Fruit fly (Drosophila melanogaster) whole organism, embryonic: Measurements from ENCODE around the gene ClC-a.
A peak's percentile ranks its signal among the peaks of the same experiment; 100 is the strongest.

Experiments used
- CG10274 ChIP-seq: fragments of 200-800 bp; sonication (Bioruptor generic); optimal IDR thresholded peaks from 3 replicates; lab custom pipeline; 2017; ENCODE audit warnings: missing biosample characterization, mild to moderate bottlenecking, missing genetic modification characterization
- CG10959 ChIP-seq: fragments of 200-800 bp; sonication (Bioruptor generic); IDR thresholded peaks from 2 replicates; pipeline ENCODE4 v1.3.6; 2022; ENCODE audit warnings: missing biosample characterization, missing genetic modification characterization
- CG13775 ChIP-seq: fragments of 200-800 bp; sonication (Bioruptor generic); optimal IDR thresholded peaks from 3 replicates; lab custom pipeline; 2017; ENCODE audit warnings: missing biosample characterization, mild to moderate bottlenecking, missing genetic modification characterization
- CG14441 ChIP-seq: fragments of 200-800 bp; sonication (Bioruptor generic); IDR thresholded peaks from 2 replicates; pipeline ENCODE4 v1.3.6; 2022; ENCODE audit warnings: missing biosample characterization, missing genetic modification characterization
- CG14710 ChIP-seq: fragments of 200-800 bp; sonication (Bioruptor generic); optimal IDR thresholded peaks from 3 replicates; lab custom pipeline; 2019; ENCODE audit warnings: missing biosample characterization, mild to moderate bottlenecking, missing genetic modification characterization, moderate library complexity
- CG16863 ChIP-seq: fragments of 200-800 bp; sonication (Bioruptor generic); optimal IDR thresholded peaks from 3 replicates; lab custom pipeline; 2016; ENCODE audit warnings: missing biosample characterization, missing genetic modification characterization
- CG17385 ChIP-seq: fragments of 200-800 bp; sonication (Bioruptor generic); optimal IDR thresholded peaks from 3 replicates; lab custom pipeline; 2018; ENCODE audit warnings: missing biosample characterization, mild to moderate bottlenecking, missing genetic modification characterization
- CG17568 ChIP-seq: fragments of 200-800 bp; sonication (Bioruptor generic); optimal IDR thresholded peaks from 2 replicates; lab custom pipeline; 2018; ENCODE audit warnings: missing biosample characterization, mild to moderate bottlenecking, missing genetic modification characterization, moderate library complexity
- CG18476 ChIP-seq: fragments of 200-800 bp; sonication (Bioruptor generic); optimal IDR thresholded peaks from 2 replicates; lab custom pipeline; 2016; ENCODE audit warnings: missing biosample characterization, mild to moderate bottlenecking, missing genetic modification characterization
- CG18619 ChIP-seq: fragments of 200-800 bp; sonication (Bioruptor generic); optimal IDR thresholded peaks from 3 replicates; lab custom pipeline; 2017; ENCODE audit warnings: missing biosample characterization, mild to moderate bottlenecking, missing genetic modification characterization
- CG2120 ChIP-seq: fragments of 200-800 bp; sonication (Bioruptor generic); optimal IDR thresholded peaks from 3 replicates; lab custom pipeline; 2016; ENCODE audit warnings: missing biosample characterization, missing genetic modification characterization
- CG2199 ChIP-seq: fragments of 200-800 bp; sonication (Bioruptor generic); IDR thresholded peaks from 3 replicates; pipeline ENCODE4 v1.3.6; 2022; ENCODE audit warnings: missing biosample characterization, missing genetic modification characterization
- CG3847 ChIP-seq: fragments of 200-800 bp; sonication (Bioruptor generic); IDR thresholded peaks from 2 replicates; pipeline ENCODE4 v1.3.6; 2022; ENCODE audit warnings: missing biosample characterization, missing genetic modification characterization
- CG6765 ChIP-seq: fragments of 200-800 bp; sonication (Bioruptor generic); optimal IDR thresholded peaks from 3 replicates; lab custom pipeline; 2017; ENCODE audit warnings: missing biosample characterization, mild to moderate bottlenecking, missing genetic modification characterization
- CG8290 ChIP-seq, 3 experiments: fragments of 200-800 bp; sonication (Bioruptor generic); optimal IDR thresholded peaks; 2 replicates each; lab custom pipeline; 2016 to 2019; ENCODE audit warnings: missing biosample characterization in 3 of 3, missing genetic modification characterization in 3 of 3, mild to moderate bottlenecking in 2 of 3, moderate library complexity in 1 of 3
- CG8765 ChIP-seq: fragments of 200-800 bp; sonication (Bioruptor generic); IDR thresholded peaks from 2 replicates; pipeline ENCODE4 v1.3.6; 2022; ENCODE audit warnings: missing biosample characterization, missing genetic modification characterization
- CG8924 ChIP-seq: fragments of 200-800 bp; optimal IDR thresholded peaks from 3 replicates; lab custom pipeline; 2019; ENCODE audit warnings: missing biosample characterization, mild to moderate bottlenecking, missing genetic modification characterization, moderate library complexity
- CG8944 ChIP-seq: fragments of 200-800 bp; sonication (Bioruptor generic); optimal IDR thresholded peaks from 3 replicates; lab custom pipeline; 2016; ENCODE audit warnings: missing biosample characterization, missing genetic modification characterization
- CG9876 ChIP-seq: fragments of 200-800 bp; sonication (Bioruptor generic); optimal IDR thresholded peaks from 2 replicates; lab custom pipeline; 2016; ENCODE audit warnings: missing biosample characterization, missing genetic modification characterization
- Camta ChIP-seq: fragments of 200-800 bp; sonication (Bioruptor generic); optimal IDR thresholded peaks from 2 replicates; lab custom pipeline; 2016; ENCODE audit warnings: missing biosample characterization, missing genetic modification characterization
- CkIIα-i1 ChIP-seq: fragments of 200-800 bp; sonication (Bioruptor generic); IDR thresholded peaks from 2 replicates; pipeline ENCODE4 v1.3.6; 2022; ENCODE audit warnings: missing biosample characterization, missing genetic modification characterization
- CoRest ChIP-seq: fragments of 200-800 bp; sonication (Bioruptor generic); optimal IDR thresholded peaks from 3 replicates; lab custom pipeline; 2018; ENCODE audit warnings: missing biosample characterization, mild to moderate bottlenecking, missing genetic modification characterization, moderate library complexity
- D ChIP-seq, 2 experiments: fragments of 200-800 bp in 1 of 2; fragments of >200 bp in 1 of 2; sonication (Bioruptor generic) in 1 of 2; optimal IDR thresholded peaks; 2 replicates in 1 of 2; 3 replicates in 1 of 2; lab custom pipeline; 2017; ENCODE audit warnings: mild to moderate bottlenecking in 1 of 2, missing biosample characterization in 1 of 2, missing genetic modification characterization in 1 of 2, missing genetic modification reagents in 1 of 2
- D19B ChIP-seq: fragments of 200-800 bp; sonication (Bioruptor generic); optimal IDR thresholded peaks from 2 replicates; lab custom pipeline; 2017; ENCODE audit warnings: missing biosample characterization, mild to moderate bottlenecking, missing genetic modification characterization
- Dref ChIP-seq: fragments of 200-800 bp; sonication (Bioruptor generic); IDR thresholded peaks from 2 replicates; pipeline ENCODE4 v1.3.6; 2022; ENCODE audit warnings: missing biosample characterization, missing genetic modification characterization
- Gsc ChIP-seq: fragments of 200-800 bp; sonication (Bioruptor generic); IDR thresholded peaks from 2 replicates; pipeline ENCODE4 v1.3.6; 2022; ENCODE audit warnings: missing biosample characterization, missing genetic modification characterization
- HLH3B ChIP-seq: fragments of 200-800 bp; sonication (Bioruptor generic); IDR thresholded peaks from 2 replicates; pipeline ENCODE4 v1.3.6; 2022; ENCODE audit warnings: missing biosample characterization, missing genetic modification characterization
- Hr39 ChIP-seq: fragments of >200 bp; optimal IDR thresholded peaks from 2 replicates; lab custom pipeline; 2017
- Lim3 ChIP-seq: fragments of 200-800 bp; sonication (Bioruptor generic); IDR thresholded peaks from 2 replicates; pipeline ENCODE4 v1.3.6; 2022; ENCODE audit warnings: missing biosample characterization, missing genetic modification characterization
- Mrtf ChIP-seq: fragments of 200-800 bp; sonication (Bioruptor generic); IDR thresholded peaks from 3 replicates; pipeline ENCODE4 v1.3.6; 2022; ENCODE audit warnings: missing biosample characterization, missing genetic modification characterization
- Poxn ChIP-seq: fragments of 200-800 bp; sonication (Bioruptor generic); IDR thresholded peaks from 2 replicates; pipeline ENCODE4 v1.3.6; 2022; ENCODE audit warnings: missing biosample characterization, missing genetic modification characterization
- Sin3A ChIP-seq: fragments of >200 bp; optimal IDR thresholded peaks from 2 replicates; lab custom pipeline; 2018
- Sry-β ChIP-seq: fragments of 200-800 bp; sonication (Bioruptor generic); optimal IDR thresholded peaks from 2 replicates; lab custom pipeline; 2018; ENCODE audit warnings: missing biosample characterization, mild to moderate bottlenecking, missing genetic modification characterization, moderate library complexity
- TFAM ChIP-seq: fragments of 200-800 bp; sonication (Bioruptor generic); optimal IDR thresholded peaks from 2 replicates; lab custom pipeline; 2017; ENCODE audit warnings: missing biosample characterization, missing genetic modification characterization, inconsistent platforms
- Taf1 ChIP-seq: fragments of 200-800 bp; sonication (Bioruptor generic); IDR thresholded peaks from 2 replicates; pipeline ENCODE4 v1.3.6; 2022; ENCODE audit warnings: missing biosample characterization, missing genetic modification characterization
- ab ChIP-seq: fragments of 200-800 bp; sonication (Bioruptor generic); optimal IDR thresholded peaks from 2 replicates; lab custom pipeline; 2016; ENCODE audit warnings: missing biosample characterization, missing genetic modification characterization
- al ChIP-seq: fragments of 200-800 bp; sonication (Bioruptor generic); IDR thresholded peaks from 2 replicates; pipeline ENCODE4 v1.3.6; 2022; ENCODE audit warnings: missing biosample characterization, missing genetic modification characterization
- aop ChIP-seq: fragments of 200-800 bp; sonication (Bioruptor generic); IDR thresholded peaks from 2 replicates; pipeline ENCODE4 v1.3.6; 2022; ENCODE audit warnings: missing biosample characterization, missing genetic modification characterization
- bsh ChIP-seq, 2 experiments: fragments of 200-800 bp; sonication (Bioruptor generic); optimal IDR thresholded peaks; 2 replicates each; lab custom pipeline; 2017 to 2018; ENCODE audit warnings: mild to moderate bottlenecking in 2 of 2, missing biosample characterization in 2 of 2, missing genetic modification characterization in 2 of 2, moderate library complexity in 1 of 2
- dati ChIP-seq: fragments of 200-800 bp; sonication (Bioruptor generic); IDR thresholded peaks from 2 replicates; pipeline ENCODE4 v1.3.6; 2022; ENCODE audit warnings: missing biosample characterization, missing genetic modification characterization
- dm ChIP-seq: fragments of 200-800 bp; sonication (Bioruptor generic); optimal IDR thresholded peaks from 3 replicates; lab custom pipeline; 2016; ENCODE audit warnings: missing biosample characterization, missing genetic modification characterization
- gsb ChIP-seq: fragments of 200-800 bp; sonication (Bioruptor generic); IDR thresholded peaks from 2 replicates; pipeline ENCODE4 v1.3.6; 2022; ENCODE audit warnings: missing biosample characterization, missing genetic modification characterization
- kni ChIP-seq: fragments of 200-800 bp; sonication (Bioruptor generic); optimal IDR thresholded peaks from 3 replicates; lab custom pipeline; 2017; ENCODE audit warnings: mild to moderate bottlenecking, missing biosample characterization, missing genetic modification reagents, missing genetic modification characterization
- pb ChIP-seq: fragments of 200-800 bp; sonication (Bioruptor generic); optimal IDR thresholded peaks from 3 replicates; lab custom pipeline; 2016; ENCODE audit warnings: missing biosample characterization, missing genetic modification characterization
- pnt ChIP-seq: fragments of 200-800 bp; sonication (Bioruptor generic); optimal IDR thresholded peaks from 3 replicates; lab custom pipeline; 2016; ENCODE audit warnings: missing biosample characterization, missing genetic modification characterization
- prd ChIP-seq, 3 experiments: fragments of >200 bp in 2 of 3; fragments of 200-800 bp in 1 of 3; sonication (Bioruptor generic) in 1 of 3; optimal IDR thresholded peaks in 2 of 3; IDR thresholded peaks in 1 of 3; 2 replicates in 2 of 3; 3 replicates in 1 of 3; pipeline versions ENCODE4 v1.3.6 to Lab custom; 2017 to 2022; ENCODE audit warnings: missing biosample characterization in 1 of 3, missing genetic modification characterization in 1 of 3
- ranshi ChIP-seq: fragments of 200-800 bp; sonication (Bioruptor generic); IDR thresholded peaks from 2 replicates; pipeline ENCODE4 v1.3.6; 2022; ENCODE audit warnings: missing biosample characterization, missing genetic modification characterization
- sc ChIP-seq, 3 experiments: fragments of >200 bp in 2 of 3; fragments of 200-800 bp in 1 of 3; sonication (Bioruptor generic) in 1 of 3; optimal IDR thresholded peaks; 2 replicates in 2 of 3; 3 replicates in 1 of 3; lab custom pipeline; 2017; ENCODE audit warnings: mild to moderate bottlenecking in 1 of 3, missing biosample characterization in 1 of 3, missing genetic modification characterization in 1 of 3, missing genetic modification reagents in 1 of 3
- sug ChIP-seq: fragments of 200-800 bp; optimal IDR thresholded peaks from 2 replicates; lab custom pipeline; 2019; ENCODE audit warnings: missing biosample characterization, mild to moderate bottlenecking, missing genetic modification characterization, moderate library complexity

The ClC-a gene

dm6 chr3R:11779357-11780018, 33.5 kb downstream of the ClC-a start:
- TF ChIP-seq CG9876: no peak
- TF ChIP-seq CG8765 (GFP tag; lab: Robert Waterston, UW): peak; percentile 32; the same call in 1 of the 2 replicates
- TF ChIP-seq Taf1 (GFP tag; lab: Robert Waterston, UW): no peak
- no peak for TF ChIP-seq Lim3 (GFP tag; lab: Robert Waterston, UW)
- TF ChIP-seq Sin3A (lab: Kevin White, UChicago): no peak
- TF ChIP-seq Hr39 (lab: Kevin White, UChicago): no peak
- TF ChIP-seq dm (GFP tag; lab: Kevin White, UChicago): peak; percentile 20
- TF ChIP-seq sc (optimal IDR thresholded peaks at IDR 0.05; lab: Kevin White, UChicago): no peak
- peak; percentile 84 for TF ChIP-seq sc (GFP tag; optimal IDR thresholded peaks at IDR 0.05; lab: Kevin White, UChicago)
- no peak for TF ChIP-seq Dref
- TF ChIP-seq pnt: peak; percentile 61
- peak; percentile 63 for TF ChIP-seq HLH3B (GFP tag; lab: Robert Waterston, UW)
- peak; percentile 94 for TF ChIP-seq CG10274
- peak; percentile 67 for TF ChIP-seq CG17568 (GFP tag; lab: Kevin White, UChicago)
- no peak for TF ChIP-seq D19B
- peak; percentile 40; the same call in 1 of the 2 replicates for TF ChIP-seq CG14441 (GFP tag; lab: Robert Waterston, UW)
- no peak for TF ChIP-seq dati (GFP tag; lab: Robert Waterston, UW)
- TF ChIP-seq CG18619: peak; percentile 63
- TF ChIP-seq CkIIα-i1: no peak
- TF ChIP-seq CG8944: peak; percentile 56
- TF ChIP-seq aop (GFP tag; lab: Robert Waterston, UW): no peak
- no peak for TF ChIP-seq CG3847 (GFP tag; lab: Robert Waterston, UW)
- peak; percentile 72 for TF ChIP-seq CG10959 (GFP tag; lab: Robert Waterston, UW)
- no peak for TF ChIP-seq TFAM
- TF ChIP-seq Poxn: no peak
- no peak for TF ChIP-seq pb
- TF ChIP-seq CG18476 (GFP tag; lab: Kevin White, UChicago): peak; percentile 78
- peak; percentile 68 for TF ChIP-seq Camta
- TF ChIP-seq ab (GFP tag; lab: Kevin White, UChicago): peak; percentile 22
- no peak for TF ChIP-seq al
- peak; percentile 76 for TF ChIP-seq CG13775 (GFP tag; lab: Kevin White, UChicago)
- peak; percentile 68; the same call in 2 of the 3 replicates for TF ChIP-seq CG2199
- peak; percentile 60 for TF ChIP-seq Sry-β (GFP tag; lab: Kevin White, UChicago)
- TF ChIP-seq Mrtf (GFP tag; lab: Robert Waterston, UW): no peak
- peak; percentile 87 for TF ChIP-seq CG8924
- TF ChIP-seq Gsc: peak; percentile 61
- TF ChIP-seq gsb: no peak
- no peak for TF ChIP-seq sug (tag; lab: Kevin White, UChicago)
- TF ChIP-seq CG8290 (GFP tag; optimal IDR thresholded peaks at IDR 0.05; lab: Kevin White, UChicago): peak; percentile 86
- peak in 1 of 2 experiments; percentile 22 for TF ChIP-seq CG8290 (tag; optimal IDR thresholded peaks at IDR 0.05; lab: Kevin White, UChicago)
- peak; percentile 86 for TF ChIP-seq CoRest (tag; lab: Kevin White, UChicago)
- peak; percentile 64; the same call in 1 of the 2 replicates for TF ChIP-seq ranshi (GFP tag; lab: Robert Waterston, UW)
- no peak for TF ChIP-seq prd (optimal IDR thresholded peaks at IDR 0.05; lab: Kevin White, UChicago)
- TF ChIP-seq prd (GFP tag; IDR thresholded peaks at IDR 0.05; lab: Robert Waterston, UW): peak; percentile 77
- TF ChIP-seq CG17385 (GFP tag; lab: Kevin White, UChicago): peak; percentile 42
- TF ChIP-seq bsh (GFP tag; optimal IDR thresholded peaks at IDR 0.05; lab: Kevin White, UChicago): peak; percentile 76 to 91
- no peak for TF ChIP-seq D (optimal IDR thresholded peaks at IDR 0.05; lab: Kevin White, UChicago)
- TF ChIP-seq D (GFP tag; optimal IDR thresholded peaks at IDR 0.05; lab: Kevin White, UChicago): peak; percentile 79
- TF ChIP-seq CG6765 (GFP tag; lab: Kevin White, UChicago): no peak
- peak; percentile 89 for TF ChIP-seq CG14710 (tag; lab: Kevin White, UChicago)
- TF ChIP-seq CG16863 (GFP tag; lab: Kevin White, UChicago): peak; percentile 59
- TF ChIP-seq kni (GFP tag; lab: Kevin White, UChicago): peak; percentile 98
- no peak for TF ChIP-seq CG2120 (GFP tag; lab: Kevin White, UChicago)
